Worm (Caenorhabditis elegans) whole organism, L4 larva: ENCODE data around the gene pat-12.
"Not testable (repeated sequence)": the region's sequence is repeated elsewhere in the genome, so short reads cannot be mapped to it uniquely, and the experiment has no call there.

Experiments
- F37D6.2 ChIP-seq: sonication (generic microtip); optimal IDR thresholded peaks from 2 replicates; lab custom pipeline; 2016; ENCODE audit warnings: mild to moderate bottlenecking, missing genetic modification characterization, missing compliant biosample characterization
- F49E8.2 ChIP-seq: sonication (generic microtip); optimal IDR thresholded peaks from 2 replicates; lab custom pipeline; 2016; ENCODE audit warnings: missing compliant biosample characterization, mild to moderate bottlenecking, missing genetic modification characterization, borderline replicate concordance
- T26A8.4 ChIP-seq: fragments of 200-800 bp; sonication (Bioruptor generic); IDR thresholded peaks from 2 replicates; pipeline ENCODE4 v1.3.6; 2022; ENCODE audit warnings: missing genetic modification characterization, missing compliant biosample characterization
- Y105C5A.15 ChIP-seq: fragments of 200-800 bp; sonication (Bioruptor generic); IDR thresholded peaks from 2 replicates; pipeline ENCODE4 v1.3.6; 2022; ENCODE audit warnings: missing genetic modification characterization, missing compliant biosample characterization
- aha-1 ChIP-seq: fragments of 150-350 bp; peaks from one replicate; lab custom pipeline; 2014; ENCODE audit warnings: missing biosample characterization, missing genetic modification characterization
- ceh-20 ChIP-seq: fragments of 200-800 bp; sonication (Bioruptor generic); IDR thresholded peaks from 2 replicates; pipeline ENCODE4 v1.3.6; 2022; ENCODE audit warnings: missing genetic modification reagents, missing genetic modification characterization, missing compliant biosample characterization
- ceh-28 ChIP-seq: fragments of 150-350 bp; optimal IDR thresholded peaks from 2 replicates; lab custom pipeline; 2014; ENCODE audit warnings: missing biosample characterization, missing genetic modification reagents, missing genetic modification characterization
- ctbp-1 ChIP-seq: fragments of 200-800 bp; sonication (Bioruptor generic); IDR thresholded peaks from 2 replicates; pipeline ENCODE4 v1.3.6; 2022; ENCODE audit warnings: missing genetic modification reagents, missing genetic modification characterization, missing compliant biosample characterization
- dve-1 ChIP-seq: sonication (generic microtip); optimal IDR thresholded peaks from 2 replicates; lab custom pipeline; 2017; ENCODE audit warnings: antibody characterized with exemption, mild to moderate bottlenecking, missing genetic modification characterization, missing compliant biosample characterization; ENCODE audit not compliant: insufficient read depth
- mxl-2 ChIP-seq: fragments of 200-800 bp; sonication (Bioruptor generic); conservative IDR thresholded peaks from 2 replicates; pipeline ENCODE4 v1.3.6; 2022; ENCODE audit warnings: missing genetic modification reagents, missing genetic modification characterization, missing compliant biosample characterization
- nhr-10 ChIP-seq: fragments of 150-350 bp; optimal IDR thresholded peaks from 2 replicates; lab custom pipeline; 2014; ENCODE audit warnings: missing biosample characterization, missing genetic modification characterization
- nhr-102 ChIP-seq: sonication (generic microtip); optimal IDR thresholded peaks from 2 replicates; lab custom pipeline; 2016; ENCODE audit warnings: mild to moderate bottlenecking, missing genetic modification characterization, moderate library complexity, missing compliant biosample characterization
- nhr-28 ChIP-seq: fragments of 150-350 bp; optimal IDR thresholded peaks from 2 replicates; lab custom pipeline; 2014; ENCODE audit warnings: missing biosample characterization, missing genetic modification characterization
- nhr-76 ChIP-seq: fragments of 150-350 bp; optimal IDR thresholded peaks from 2 replicates; lab custom pipeline; 2014; ENCODE audit warnings: missing biosample characterization, missing genetic modification characterization
- pha-4 ChIP-seq, 2 experiments: fragments of 150-350 bp in 1 of 2; fragments of 200-800 bp in 1 of 2; sonication (Bioruptor generic) in 1 of 2; IDR thresholded peaks in 1 of 2; optimal IDR thresholded peaks in 1 of 2; 2 replicates each; pipeline versions ENCODE4 v1.3.6 to Lab custom; 2014 to 2022; ENCODE audit warnings: missing genetic modification characterization in 2 of 2, missing genetic modification reagents in 2 of 2, missing biosample characterization in 1 of 2, missing compliant biosample characterization in 1 of 2
- php-3 ChIP-seq: fragments of 200-800 bp; sonication (Bioruptor generic); IDR thresholded peaks from 2 replicates; pipeline ENCODE4 v1.3.6; 2022; ENCODE audit warnings: missing genetic modification reagents, missing genetic modification characterization, missing compliant biosample characterization
- pqm-1 ChIP-seq: sonication (generic microtip); optimal IDR thresholded peaks from 2 replicates; lab custom pipeline; 2017; ENCODE audit warnings: missing biosample characterization, missing genetic modification characterization
- snpc-1.2 ChIP-seq: fragments of 200-800 bp; sonication (Bioruptor generic); IDR thresholded peaks from 2 replicates; pipeline ENCODE4 v1.3.6; 2022; ENCODE audit warnings: missing genetic modification reagents, missing genetic modification characterization, missing compliant biosample characterization
- spr-1 ChIP-seq: sonication (generic microtip); optimal IDR thresholded peaks from 2 replicates; lab custom pipeline; 2016; ENCODE audit warnings: mild to moderate bottlenecking, missing genetic modification characterization, missing compliant biosample characterization
- tra-1 ChIP-seq: fragments of 200-800 bp; sonication (Bioruptor generic); IDR thresholded peaks from 2 replicates; pipeline ENCODE4 v1.3.6; 2022; ENCODE audit warnings: missing genetic modification reagents, missing genetic modification characterization, missing compliant biosample characterization
- unc-130 ChIP-seq: sonication (generic microtip); optimal IDR thresholded peaks from 2 replicates; lab custom pipeline; 2016; ENCODE audit warnings: missing genetic modification reagents, missing genetic modification characterization, missing compliant biosample characterization
- unc-62 ChIP-seq, 3 experiments: fragments of 150-350 bp in 1 of 3; sonication (generic microtip); optimal IDR thresholded peaks in 2 of 3; peaks in 1 of 3; 1 replicate in 1 of 3; 2 replicates in 2 of 3; lab custom pipeline; 2014 to 2017; ENCODE audit warnings: missing biosample characterization in 3 of 3, missing genetic modification characterization in 3 of 3, missing genetic modification reagents in 3 of 3, missing genotype in 1 of 3
- ztf-7 ChIP-seq: fragments of 150-350 bp; optimal IDR thresholded peaks from 2 replicates; lab custom pipeline; 2014; ENCODE audit warnings: missing biosample characterization, missing genetic modification characterization

pat-12 gene

ce11 chrIII:698814-699213 lies 53.4 kb downstream of the pat-12 start (continued):
- TF ChIP-seq spr-1 (tag; lab: Kevin White, UChicago), result peak; percentile 55
- TF ChIP-seq pqm-1 (tag; lab: Kevin White, UChicago), result no peak
- no peak for TF ChIP-seq ceh-28 (tag; lab: Kevin White, UChicago)
- peak; percentile 73 for TF ChIP-seq F49E8.2 (tag; lab: Kevin White, UChicago)
- 0 out of 2 replicates have a peak, but pooled peaks have one; percentile 58 for TF ChIP-seq T26A8.4 (GFP tag; lab: Robert Waterston, UW)
- TF ChIP-seq ctbp-1 (GFP tag; lab: Robert Waterston, UW), result peak; percentile 85
- 0 out of 2 replicates have a peak, but pooled peaks have one; percentile 32 for TF ChIP-seq ceh-20
- peak; percentile 9; the same call in 1 of the 2 replicates for TF ChIP-seq php-3 (GFP tag; lab: Robert Waterston, UW)
- no peak for TF ChIP-seq nhr-10 (tag; lab: Kevin White, UChicago)
- peak; percentile 57; the same call in 1 of the 2 replicates for TF ChIP-seq tra-1
- TF ChIP-seq Y105C5A.15 (GFP tag; lab: Robert Waterston, UW), result peak; percentile 73; the same call in 1 of the 2 replicates
- peak; percentile 77 for TF ChIP-seq unc-130 (GFP tag; lab: Kevin White, UChicago)
- peak; percentile 83 for TF ChIP-seq pha-4 (GFP tag; IDR thresholded peaks at IDR 0.05; lab: Robert Waterston, UW)
- no peak for TF ChIP-seq pha-4 (tag; optimal IDR thresholded peaks at IDR 0.05; lab: Kevin White, UChicago)
- no peak for TF ChIP-seq dve-1 (tag; lab: Kevin White, UChicago)
- 0 out of 2 replicates have a peak, but pooled peaks have one; percentile 10 for TF ChIP-seq mxl-2 (GFP tag; lab: Robert Waterston, UW)
- TF ChIP-seq, all 104 proteins: peak for 37

DNA sequence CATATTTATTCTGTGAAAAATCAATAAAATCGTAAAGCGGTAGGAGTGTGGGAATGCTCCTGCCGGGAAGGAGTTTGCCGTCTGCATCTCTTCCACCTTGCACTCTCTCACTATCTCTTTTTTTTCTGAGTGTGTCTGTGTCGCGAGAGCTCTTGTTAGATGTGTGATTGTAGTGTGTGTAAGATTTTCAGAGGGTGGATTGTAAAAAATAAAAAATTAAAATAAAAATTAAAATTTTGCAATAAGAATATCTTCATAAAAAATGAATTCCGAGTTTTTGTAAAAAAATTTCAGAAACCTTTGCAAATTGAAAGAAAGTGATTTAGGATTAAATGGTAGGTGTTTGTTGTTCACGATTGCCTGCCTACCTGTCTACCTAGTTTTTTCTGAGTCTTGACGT lies 55.9 kb downstream of the pat-12 start, which contains the start of gene sel-15:
Gene sel-15, minus strand, starts transcription at position 101 of the 400 bp plus-strand sequence.
- TF ChIP-seq pqm-1 (tag; lab: Kevin White, UChicago) (no peak), nhr-28 (peak; percentile 44)
- TF ChIP-seq, all 104 proteins: peak for 1

DNA sequence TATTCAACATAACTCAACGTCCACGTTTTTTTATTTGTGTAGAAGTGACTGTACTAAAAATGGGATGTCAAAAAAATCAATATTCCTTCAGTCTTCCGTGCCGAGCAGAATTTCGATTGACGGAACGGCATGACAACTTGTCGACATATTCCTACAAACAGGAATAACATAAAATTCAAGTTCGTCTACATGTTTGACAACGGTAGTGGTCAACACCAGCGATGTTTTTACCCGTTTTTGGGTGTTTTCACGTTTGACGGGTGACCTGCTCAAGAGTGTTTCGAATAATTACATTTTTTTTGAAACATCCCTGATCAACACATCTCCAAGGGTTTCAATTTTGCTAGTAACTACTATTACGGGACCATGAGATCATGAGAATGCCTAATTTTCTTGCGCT lies 60.3 kb downstream of the pat-12 start, which contains the start of gene W02B3.7:
Gene W02B3.7, minus strand, starts transcription at position 101 of the 400 bp plus-strand sequence.
- no peak for TF ChIP-seq F37D6.2 (tag; lab: Kevin White, UChicago)

ce11 chrIII:688869-689268 lies 63.4 kb downstream of the pat-12 start, which contains the start of gene elf-1:
Gene elf-1, plus strand, starts transcription at chrIII:689169.
- not testable (repeated sequence) for TF ChIP-seq nhr-28; ztf-7 (tag; lab: Kevin White, UChicago); spr-1 (tag; lab: Kevin White, UChicago)

DNA sequence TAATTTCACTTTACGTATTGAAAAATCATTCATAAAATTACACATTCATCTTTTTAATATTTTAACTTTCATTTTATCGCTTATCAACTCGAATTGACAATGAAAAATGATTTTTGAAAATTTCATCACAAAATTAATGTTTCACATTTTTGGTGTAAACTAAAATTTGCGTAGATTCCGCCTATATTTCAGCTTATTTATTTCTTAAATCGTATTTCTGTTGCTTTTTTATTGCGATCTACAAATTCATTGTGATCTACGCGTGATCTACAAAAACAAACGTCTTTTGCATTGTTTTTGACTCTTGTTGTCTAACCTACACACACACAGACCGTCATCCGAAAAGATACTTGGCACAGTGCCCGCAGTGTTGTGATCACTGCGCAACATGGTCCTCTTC lies 64.1 kb downstream of the pat-12 start:
- TF ChIP-seq nhr-102 (tag; lab: Kevin White, UChicago), result no peak
- TF ChIP-seq unc-62 (GFP tag; optimal IDR thresholded peaks at IDR 0.05 in 1 of 2; lab: Kevin White, UChicago), result peak in 1 of 2 experiments; percentile 74
- TF ChIP-seq unc-62 (tag; optimal IDR thresholded peaks at IDR 0.05; lab: Kevin White, UChicago), result no peak
- TF ChIP-seq nhr-76 (tag; lab: Kevin White, UChicago), result no peak

- TF ChIP-seq aha-1 (tag; lab: Kevin White, UChicago), result peak; percentile 73
- TF ChIP-seq unc-62 (GFP tag; optimal IDR thresholded peaks at IDR 0.05 in 1 of 2; lab: Kevin White, UChicago), result peak in 1 of 2 experiments; percentile 84
- TF ChIP-seq unc-62 (tag; optimal IDR thresholded peaks at IDR 0.05; lab: Kevin White, UChicago), result no peak
- no peak for TF ChIP-seq snpc-1.2 (GFP tag; lab: Robert Waterston, UW)
Measured at ce11 chrIII:683318-683717, 68.9 kb downstream of the pat-12 start, which contains the start of gene W02B3.4. Gene W02B3.4, minus strand, starts transcription at chrIII:683418.
